Worm (Caenorhabditis elegans) whole organism, L4 larva: ENCODE results near the gene F59F5.7.
A peak's percentile ranks its signal among the peaks of the same experiment; 100 is the strongest.

Experiments used
- F44E2.7 ChIP-seq: fragments of 200-800 bp; sonication (Bioruptor generic); IDR thresholded peaks from 2 replicates; pipeline ENCODE4 v2.1.2; 2022; ENCODE audit warnings: missing genetic modification characterization, missing compliant biosample characterization
- Y105C5A.15 ChIP-seq: fragments of 200-800 bp; sonication (Bioruptor generic); IDR thresholded peaks from 2 replicates; pipeline ENCODE4 v1.3.6; 2022; ENCODE audit warnings: missing genetic modification characterization, missing compliant biosample characterization
- Y48G9A.11 ChIP-seq: fragments of 200-800 bp; sonication (Bioruptor generic); IDR thresholded peaks from 2 replicates; pipeline ENCODE4 v1.3.6; 2022; ENCODE audit warnings: missing genetic modification reagents, missing genetic modification characterization, missing compliant biosample characterization
- attf-4 ChIP-seq: sonication (generic microtip); optimal IDR thresholded peaks from 3 replicates; lab custom pipeline; 2017; ENCODE audit warnings: missing biosample characterization, missing genetic modification characterization
- ceh-32 ChIP-seq: sonication (generic microtip); optimal IDR thresholded peaks from 2 replicates; lab custom pipeline; 2016; ENCODE audit warnings: mild to moderate bottlenecking, missing genetic modification characterization, missing compliant biosample characterization; ENCODE audit not compliant: poor library complexity
- cey-2 ChIP-seq: sonication (generic microtip); optimal IDR thresholded peaks from 3 replicates; lab custom pipeline; 2017; ENCODE audit warnings: missing genetic modification characterization, mild to moderate bottlenecking, missing compliant biosample characterization, antibody characterized with exemption, borderline replicate concordance; ENCODE audit not compliant: insufficient read depth
- daf-12 ChIP-seq: fragments of 150-350 bp; optimal IDR thresholded peaks from 2 replicates; lab custom pipeline; 2014; ENCODE audit warnings: missing biosample characterization, missing genetic modification reagents, missing genetic modification characterization
- daf-16 ChIP-seq, 3 experiments: sonication (generic microtip); optimal IDR thresholded peaks; 2 replicates each; lab custom pipeline; 2016 to 2017; ENCODE audit warnings: missing genetic modification characterization in 3 of 3, missing genetic modification reagents in 3 of 3, mild to moderate bottlenecking in 2 of 3, missing compliant biosample characterization in 2 of 3, missing biosample characterization in 1 of 3, moderate library complexity in 1 of 3
- daf-19 ChIP-seq: fragments of 200-800 bp; sonication (Bioruptor generic); conservative IDR thresholded peaks from 2 replicates; pipeline ENCODE4 v1.3.6; 2022; ENCODE audit warnings: missing genetic modification characterization, missing compliant biosample characterization
- daf-8 ChIP-seq: fragments of 200-800 bp; sonication (Bioruptor generic); IDR thresholded peaks from 2 replicates; pipeline ENCODE4 v1.3.6; 2022; ENCODE audit warnings: missing genetic modification characterization, missing compliant biosample characterization
- dmd-6 ChIP-seq: fragments of 200-800 bp; sonication (Bioruptor generic); IDR thresholded peaks from 2 replicates; pipeline ENCODE4 v1.3.6; 2022; ENCODE audit warnings: missing genetic modification reagents, missing genetic modification characterization, missing compliant biosample characterization
- dve-1 ChIP-seq: sonication (generic microtip); optimal IDR thresholded peaks from 2 replicates; lab custom pipeline; 2017; ENCODE audit warnings: antibody characterized with exemption, mild to moderate bottlenecking, missing genetic modification characterization, missing compliant biosample characterization; ENCODE audit not compliant: insufficient read depth
- fos-1 ChIP-seq: fragments of 150-350 bp; optimal IDR thresholded peaks from 2 replicates; lab custom pipeline; 2014; ENCODE audit warnings: missing biosample characterization, missing genetic modification characterization
- gei-8 ChIP-seq: fragments of 200-800 bp; sonication (Bioruptor generic); optimal IDR thresholded peaks from 2 replicates; lab custom pipeline; 2018; ENCODE audit warnings: mild to moderate bottlenecking, missing genetic modification characterization, missing compliant biosample characterization
- hlh-11 ChIP-seq: fragments of 200-800 bp; sonication (Bioruptor generic); optimal IDR thresholded peaks from 2 replicates; lab custom pipeline; 2018; ENCODE audit warnings: mild to moderate bottlenecking, missing genetic modification characterization, missing compliant biosample characterization
- hlh-30 ChIP-seq: sonication (generic microtip); optimal IDR thresholded peaks from 2 replicates; lab custom pipeline; 2017; ENCODE audit warnings: antibody characterized with exemption, mild to moderate bottlenecking, missing genetic modification characterization, missing compliant biosample characterization; ENCODE audit not compliant: insufficient read depth
- hmg-1.1 ChIP-seq: fragments of 200-800 bp; sonication (Bioruptor generic); IDR thresholded peaks from 2 replicates; pipeline ENCODE4 v1.3.6; 2022; ENCODE audit warnings: missing genetic modification reagents, missing genetic modification characterization, missing compliant biosample characterization
- lim-7 ChIP-seq: fragments of 200-800 bp; sonication (Bioruptor generic); IDR thresholded peaks from 2 replicates; pipeline ENCODE4 v1.3.6; 2022; ENCODE audit warnings: missing genetic modification characterization, missing compliant biosample characterization
- lin-1 ChIP-seq: fragments of 200-800 bp; sonication (Bioruptor generic); IDR thresholded peaks from 2 replicates; pipeline ENCODE4 v1.3.6; 2022; ENCODE audit warnings: missing genetic modification reagents, missing genetic modification characterization, missing compliant biosample characterization
- lin-13 ChIP-seq: fragments of 150-350 bp; optimal IDR thresholded peaks from 2 replicates; lab custom pipeline; 2014; ENCODE audit warnings: missing biosample characterization, missing genetic modification reagents, missing genetic modification characterization
- lin-38 ChIP-seq: fragments of 200-800 bp; sonication (Bioruptor generic); IDR thresholded peaks from 2 replicates; pipeline ENCODE4 v1.3.6; 2022; ENCODE audit warnings: missing genetic modification reagents, missing genetic modification characterization, missing compliant biosample characterization
- mdl-1 ChIP-seq, 2 experiments: fragments of 150-350 bp in 1 of 2; sonication (generic microtip) in 1 of 2; optimal IDR thresholded peaks; 2 replicates each; lab custom pipeline; 2014 to 2017; ENCODE audit warnings: missing biosample characterization in 2 of 2, missing genetic modification characterization in 2 of 2
- mdt-29 ChIP-seq: fragments of 200-800 bp; sonication (Bioruptor generic); IDR thresholded peaks from 2 replicates; pipeline ENCODE4 v1.3.6; 2022; ENCODE audit warnings: missing genetic modification reagents, missing genetic modification characterization, missing compliant biosample characterization
- mxl-2 ChIP-seq: fragments of 200-800 bp; sonication (Bioruptor generic); conservative IDR thresholded peaks from 2 replicates; pipeline ENCODE4 v1.3.6; 2022; ENCODE audit warnings: missing genetic modification reagents, missing genetic modification characterization, missing compliant biosample characterization
- mxl-3 ChIP-seq: fragments of 200-800 bp; sonication (Bioruptor generic); optimal IDR thresholded peaks from 2 replicates; lab custom pipeline; 2018; ENCODE audit warnings: mild to moderate bottlenecking, missing genetic modification characterization, missing compliant biosample characterization
- nhr-10 ChIP-seq: fragments of 150-350 bp; optimal IDR thresholded peaks from 2 replicates; lab custom pipeline; 2014; ENCODE audit warnings: missing biosample characterization, missing genetic modification characterization
- nhr-237 ChIP-seq: sonication (generic microtip); optimal IDR thresholded peaks from 2 replicates; lab custom pipeline; 2017; ENCODE audit warnings: missing biosample characterization, missing genetic modification characterization
- nhr-6 ChIP-seq: fragments of 150-350 bp; optimal IDR thresholded peaks from 2 replicates; lab custom pipeline; 2014; ENCODE audit warnings: missing biosample characterization, missing genetic modification characterization
- nhr-77 ChIP-seq: fragments of 150-350 bp; optimal IDR thresholded peaks from 2 replicates; lab custom pipeline; 2014; ENCODE audit warnings: missing biosample characterization, missing genetic modification characterization
- php-3 ChIP-seq: fragments of 200-800 bp; sonication (Bioruptor generic); IDR thresholded peaks from 2 replicates; pipeline ENCODE4 v1.3.6; 2022; ENCODE audit warnings: missing genetic modification reagents, missing genetic modification characterization, missing compliant biosample characterization
- pqm-1 ChIP-seq: sonication (generic microtip); optimal IDR thresholded peaks from 2 replicates; lab custom pipeline; 2017; ENCODE audit warnings: missing biosample characterization, missing genetic modification characterization
- rbr-2 ChIP-seq: sonication (generic microtip); optimal IDR thresholded peaks from 2 replicates; lab custom pipeline; 2016; ENCODE audit warnings: missing genotype, missing genetic modification characterization, missing compliant biosample characterization
- saeg-2 ChIP-seq: fragments of 200-800 bp; sonication (Bioruptor generic); IDR thresholded peaks from 2 replicates; pipeline ENCODE4 v1.3.6; 2022; ENCODE audit warnings: missing genetic modification reagents, missing genetic modification characterization, missing compliant biosample characterization
- sdz-12 ChIP-seq: fragments of 200-800 bp; sonication (Bioruptor generic); optimal IDR thresholded peaks from 2 replicates; lab custom pipeline; 2018; ENCODE audit warnings: mild to moderate bottlenecking, missing genetic modification characterization, missing compliant biosample characterization
- set-16 ChIP-seq: fragments of 200-800 bp; sonication (Bioruptor generic); IDR thresholded peaks from 2 replicates; pipeline ENCODE4 v1.3.6; 2022; ENCODE audit warnings: missing genetic modification reagents, missing genetic modification characterization, missing compliant biosample characterization
- snpc-1.2 ChIP-seq: fragments of 200-800 bp; sonication (Bioruptor generic); IDR thresholded peaks from 2 replicates; pipeline ENCODE4 v1.3.6; 2022; ENCODE audit warnings: missing genetic modification reagents, missing genetic modification characterization, missing compliant biosample characterization
- snpc-4 ChIP-seq: fragments of 150-350 bp; optimal IDR thresholded peaks from 2 replicates; lab custom pipeline; 2014; ENCODE audit warnings: missing biosample characterization, missing genetic modification characterization
- spr-1 ChIP-seq: sonication (generic microtip); optimal IDR thresholded peaks from 2 replicates; lab custom pipeline; 2016; ENCODE audit warnings: mild to moderate bottlenecking, missing genetic modification characterization, missing compliant biosample characterization
- spr-3 ChIP-seq: fragments of 200-800 bp; sonication (Bioruptor generic); optimal IDR thresholded peaks from 2 replicates; lab custom pipeline; 2018; ENCODE audit warnings: mild to moderate bottlenecking, missing genetic modification characterization, missing compliant biosample characterization
- tag-97 ChIP-seq: fragments of 200-800 bp; sonication (Bioruptor generic); IDR thresholded peaks from 2 replicates; pipeline ENCODE4 v1.3.6; 2022; ENCODE audit warnings: missing genetic modification characterization, missing compliant biosample characterization
- tra-1 ChIP-seq: fragments of 200-800 bp; sonication (Bioruptor generic); IDR thresholded peaks from 2 replicates; pipeline ENCODE4 v1.3.6; 2022; ENCODE audit warnings: missing genetic modification reagents, missing genetic modification characterization, missing compliant biosample characterization
- unc-130 ChIP-seq: sonication (generic microtip); optimal IDR thresholded peaks from 2 replicates; lab custom pipeline; 2016; ENCODE audit warnings: missing genetic modification reagents, missing genetic modification characterization, missing compliant biosample characterization
- unc-62 ChIP-seq, 3 experiments: fragments of 150-350 bp in 1 of 3; sonication (generic microtip); optimal IDR thresholded peaks in 2 of 3; peaks in 1 of 3; 1 replicate in 1 of 3; 2 replicates in 2 of 3; lab custom pipeline; 2014 to 2017; ENCODE audit warnings: missing biosample characterization in 3 of 3, missing genetic modification characterization in 3 of 3, missing genetic modification reagents in 3 of 3, missing genotype in 1 of 3
- vab-7 ChIP-seq: fragments of 200-800 bp; sonication (Bioruptor generic); IDR thresholded peaks from 2 replicates; pipeline ENCODE4 v1.3.6; 2022; ENCODE audit warnings: missing genetic modification reagents, missing genetic modification characterization, missing compliant biosample characterization
- zag-1 ChIP-seq: fragments of 150-350 bp; optimal IDR thresholded peaks from 2 replicates; lab custom pipeline; 2014; ENCODE audit warnings: missing biosample characterization, missing genetic modification characterization
- zfp-2 ChIP-seq: sonication (generic microtip); optimal IDR thresholded peaks from 2 replicates; lab custom pipeline; 2016; ENCODE audit warnings: mild to moderate bottlenecking, missing genetic modification characterization, missing compliant biosample characterization
- zip-11 ChIP-seq: fragments of 200-800 bp; sonication (Bioruptor generic); IDR thresholded peaks from 2 replicates; pipeline ENCODE4 v1.3.6; 2022; ENCODE audit warnings: missing genetic modification characterization, missing compliant biosample characterization
- ztf-11 ChIP-seq: fragments of 150-350 bp; optimal IDR thresholded peaks from 2 replicates; lab custom pipeline; 2014; ENCODE audit warnings: missing biosample characterization, missing genetic modification characterization

The F59F5.7 gene

ce11 chrX:10568385-10569149 lies 9.3 kb downstream of the F59F5.7 start (continued):
- no peak for TF ChIP-seq nhr-237
- TF ChIP-seq vab-7 (GFP tag; lab: Robert Waterston, UW) = peak; percentile 56; the same call in 1 of the 2 replicates
- TF ChIP-seq daf-16 (GFP tag; optimal IDR thresholded peaks at IDR 0.05; lab: Kevin White, UChicago) = peak; percentile 54
- TF ChIP-seq daf-16 (tag; optimal IDR thresholded peaks at IDR 0.05; lab: Kevin White, UChicago) = peak; percentile 86
- no peak for TF ChIP-seq ztf-11 (tag; lab: Kevin White, UChicago)
- peak; percentile 45 for TF ChIP-seq spr-3 (GFP tag; lab: Kevin White, UChicago)
- TF ChIP-seq Y48G9A.11 (GFP tag; lab: Robert Waterston, UW) = no peak
- TF ChIP-seq lin-1 = peak; percentile 39
- peak; percentile 4 for TF ChIP-seq snpc-4
- 0 out of 2 replicates have a peak, but pooled peaks have one; percentile 8 for TF ChIP-seq php-3 (GFP tag; lab: Robert Waterston, UW)
- peak; percentile 99 for TF ChIP-seq hlh-30 (tag; lab: Kevin White, UChicago)
- TF ChIP-seq attf-4 = peak; percentile 12
- TF ChIP-seq mxl-3 (GFP tag; lab: Kevin White, UChicago) = peak; percentile 97
- TF ChIP-seq daf-12 = no peak
- TF ChIP-seq hmg-1.1 (GFP tag; lab: Robert Waterston, UW) = peak; percentile 97
- peak; percentile 53 for TF ChIP-seq nhr-10 (tag; lab: Kevin White, UChicago)
- TF ChIP-seq tra-1 = peak; percentile 50
- no peak for TF ChIP-seq daf-19
- no peak for TF ChIP-seq lim-7
- TF ChIP-seq fos-1 = no peak
- TF ChIP-seq rbr-2 = peak; percentile 97
- peak; percentile 90 for TF ChIP-seq nhr-6 (tag; lab: Kevin White, UChicago)
- peak; percentile 8 for TF ChIP-seq pqm-1
- TF ChIP-seq zfp-2 (tag; lab: Kevin White, UChicago) = peak; percentile 62
- peak; percentile 98 for TF ChIP-seq hlh-11 (tag; lab: Kevin White, UChicago)
- peak; percentile 80 for TF ChIP-seq dmd-6 (GFP tag; lab: Robert Waterston, UW)
- TF ChIP-seq sdz-12 = no peak
- TF ChIP-seq snpc-1.2 (GFP tag; lab: Robert Waterston, UW) = no peak
- no peak for TF ChIP-seq F44E2.7 (GFP tag; lab: Robert Waterston, UW)
- TF ChIP-seq gei-8 (GFP tag; lab: Kevin White, UChicago) = peak; percentile 85
- TF ChIP-seq lin-38 (GFP tag; lab: Robert Waterston, UW) = peak; percentile 86
- 0 out of 2 replicates have a peak, but pooled peaks have one; percentile 3 for TF ChIP-seq mxl-2 (GFP tag; lab: Robert Waterston, UW)
- no peak for TF ChIP-seq unc-130
- peak; percentile 80 for TF ChIP-seq lin-13 (GFP tag; lab: Kevin White, UChicago)
- peak; percentile 85 for TF ChIP-seq nhr-77 (tag; lab: Kevin White, UChicago)
- TF ChIP-seq Y105C5A.15 (GFP tag; lab: Robert Waterston, UW) = 0 out of 2 replicates have a peak, but pooled peaks have one; percentile 46
- TF ChIP-seq daf-8 (GFP tag; lab: Robert Waterston, UW) = 0 out of 2 replicates have a peak, but pooled peaks have one; percentile 22
- peak; percentile 72 for TF ChIP-seq ceh-32 (tag; lab: Kevin White, UChicago)
- TF ChIP-seq dve-1 = peak; percentile 97
- TF ChIP-seq tag-97 (GFP tag; lab: Robert Waterston, UW) = 0 out of 2 replicates have a peak, but pooled peaks have one; percentile 7
- no peak for TF ChIP-seq cey-2
- TF ChIP-seq set-16 (GFP tag; lab: Robert Waterston, UW) = peak; percentile 98
- peak in 1 of 2 experiments; percentile 81 for TF ChIP-seq unc-62 (GFP tag; optimal IDR thresholded peaks at IDR 0.05 in 1 of 2; lab: Kevin White, UChicago)
- TF ChIP-seq unc-62 (tag; optimal IDR thresholded peaks at IDR 0.05; lab: Kevin White, UChicago) = peak; percentile 78
- no peak for TF ChIP-seq zip-11
- TF ChIP-seq saeg-2 (GFP tag; lab: Robert Waterston, UW) = peak; percentile 73
- peak; percentile 95 to 98 for TF ChIP-seq mdl-1 (tag; optimal IDR thresholded peaks at IDR 0.05; lab: Kevin White, UChicago)
- peak; percentile 35; the same call in 1 of the 2 replicates for TF ChIP-seq mdt-29 (GFP tag; lab: Robert Waterston, UW)
- peak; percentile 80 for TF ChIP-seq zag-1 (tag; lab: Kevin White, UChicago)
- peak; percentile 91 for TF ChIP-seq spr-1
